Worm (Caenorhabditis elegans): ENCODE results near the gene CD4.11.

The CD4.11 gene

DNA sequence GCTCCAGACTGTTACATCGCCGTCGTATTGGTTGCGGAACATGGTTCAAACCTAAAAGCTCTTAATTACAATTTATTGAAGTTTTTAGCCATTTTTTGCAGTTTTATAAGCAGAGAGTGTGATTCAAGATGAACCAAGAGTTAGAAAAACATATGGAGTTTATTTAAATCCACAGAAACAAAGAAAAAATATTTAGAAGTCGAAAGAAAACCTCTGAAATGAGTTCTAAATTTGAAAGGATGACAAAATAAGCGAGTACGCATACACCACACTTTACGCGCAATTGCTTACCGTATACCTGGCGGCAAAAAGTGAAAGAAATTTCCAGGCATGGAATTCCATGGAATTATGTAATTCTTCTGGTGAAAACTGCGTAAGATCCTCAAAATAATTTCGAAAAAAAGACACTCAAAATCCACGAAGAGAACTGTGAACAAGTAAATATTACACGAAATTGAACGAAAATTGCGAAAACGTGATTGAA lies 598 bp upstream of the CD4.11 start, which contains the start of gene pas-6 (continued):
- TF ChIP-seq xnd-1 (tag; optimal IDR thresholded peaks at IDR 0.05) (peak; percentile 84), ztf-18 (tag; optimal IDR thresholded peaks at IDR 0.05) (no peak), unc-62 (GFP tag; optimal IDR thresholded peaks at IDR 0.05) (no peak), F57A8.1 (GFP tag; optimal IDR thresholded peaks at IDR 0.05) (no peak), aptf-2 (GFP tag; conservative IDR thresholded peaks at IDR 0.05) (no peak), tlf-1 (GFP tag; optimal IDR thresholded peaks at IDR 0.05) (no peak), F55B11.4 (tag; optimal IDR thresholded peaks at IDR 0.05; ENCODE audit: borderline replicate concordance, insufficient read depth) (no peak), hsf-1 (GFP tag; IDR thresholded peaks at IDR 0.05) (no peak)

DNA sequence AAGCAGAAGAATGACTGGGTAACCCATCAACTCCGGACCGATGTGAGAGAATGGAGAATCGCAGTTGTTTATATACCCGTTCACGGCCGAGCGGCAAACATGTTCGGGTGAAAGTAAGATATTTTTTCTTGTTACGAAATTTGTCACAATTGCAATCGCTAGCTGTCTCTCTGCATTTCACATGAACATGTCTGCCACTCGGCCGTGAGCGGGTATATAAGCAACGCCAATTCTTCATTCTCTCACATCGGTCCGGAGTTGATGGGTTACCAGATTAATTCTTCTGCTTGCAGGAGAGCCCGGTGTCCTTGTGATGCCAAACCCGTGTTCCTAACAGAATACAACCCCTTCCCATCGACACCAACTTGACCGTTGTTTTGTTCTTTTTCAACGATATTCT lies 2.1 kb downstream of the CD4.11 start:
- TF ChIP-seq ZK185.1 (tag; optimal IDR thresholded peaks at IDR 0.05; ENCODE audit: poor library complexity, severe bottlenecking) = peak; percentile 14
- TF ChIP-seq Y53G8AR.9 (GFP tag; conservative IDR thresholded peaks at IDR 0.05) = no peak
- no peak for TF ChIP-seq snpc-1.3 (tag; optimal IDR thresholded peaks at IDR 0.05; ENCODE audit: insufficient read depth)
- no peak for TF ChIP-seq die-1 (tag; optimal IDR thresholded peaks at IDR 0.05)
- TF ChIP-seq K12H6.12 (tag; optimal IDR thresholded peaks at IDR 0.05) = no peak
- TF ChIP-seq ztf-3 (GFP tag; optimal IDR thresholded peaks at IDR 0.05) = no peak
- no peak for TF ChIP-seq hsf-1 (GFP tag; IDR thresholded peaks at IDR 0.05)
- TF ChIP-seq bed-2 (GFP tag; IDR thresholded peaks at IDR 0.05) = no peak
- no peak for TF ChIP-seq dpff-1 (tag; optimal IDR thresholded peaks at IDR 0.05)
- TF ChIP-seq mel-28 (tag; optimal IDR thresholded peaks at IDR 0.05; ENCODE audit: borderline replicate concordance) = no peak
- no peak for TF ChIP-seq hmg-20 (GFP tag; IDR thresholded peaks at IDR 0.05)
- TF ChIP-seq ceh-79 (tag; optimal IDR thresholded peaks at IDR 0.05) = no peak
- TF ChIP-seq egl-44 (GFP tag; IDR thresholded peaks at IDR 0.05) = no peak
- TF ChIP-seq Y53F4B.3 (GFP tag; IDR thresholded peaks at IDR 0.05) = no peak
- no peak for TF ChIP-seq nhr-179 (tag; optimal IDR thresholded peaks at IDR 0.05)
- TF ChIP-seq akir-1 (GFP tag; optimal IDR thresholded peaks at IDR 0.05) = no peak
- TF ChIP-seq F57C9.4 (tag; optimal IDR thresholded peaks at IDR 0.05) = no peak
- peak; percentile 75 for TF ChIP-seq ztf-26 (tag; optimal IDR thresholded peaks at IDR 0.05)
- TF ChIP-seq cebp-2 (GFP tag; IDR thresholded peaks at IDR 0.05) = no peak
- no peak for TF ChIP-seq lin-26 (GFP tag; IDR thresholded peaks at IDR 0.05)
- TF ChIP-seq tbp1 (GFP tag; optimal IDR thresholded peaks at IDR 0.05) = peak; percentile 53
- TF ChIP-seq ceh-91 (GFP tag; IDR thresholded peaks at IDR 0.05) = no peak
- TF ChIP-seq let-607 (tag; optimal IDR thresholded peaks at IDR 0.05) = no peak
- no peak for TF ChIP-seq T07F8.4 (tag; optimal IDR thresholded peaks at IDR 0.05)
- no peak for TF ChIP-seq K11D2.4 (GFP tag; IDR thresholded peaks at IDR 0.05)
- TF ChIP-seq rec-8 (tag; optimal IDR thresholded peaks at IDR 0.05) = no peak
- TF ChIP-seq B0035.1 (tag; optimal IDR thresholded peaks at IDR 0.05) = no peak
- TF ChIP-seq zim-3 (tag; optimal IDR thresholded peaks at IDR 0.05) = no peak
- no peak for TF ChIP-seq egrh-3 (GFP tag; IDR thresholded peaks at IDR 0.05)
- TF ChIP-seq nhr-27 (tag; optimal IDR thresholded peaks at IDR 0.05) = no peak
- no peak for TF ChIP-seq somi-1 (GFP tag; optimal IDR thresholded peaks at IDR 0.05)
- no peak for TF ChIP-seq sptf-2 (GFP tag; optimal IDR thresholded peaks at IDR 0.05)
- TF ChIP-seq T26A5.8 (tag; optimal IDR thresholded peaks at IDR 0.05) = no peak
- no peak for TF ChIP-seq repo-1 (tag; optimal IDR thresholded peaks at IDR 0.05)
- no peak for TF ChIP-seq nfya-1 (tag; optimal IDR thresholded peaks at IDR 0.05; ENCODE audit: borderline replicate concordance, insufficient read depth)
- TF ChIP-seq nfyb-1 (GFP tag; IDR thresholded peaks at IDR 0.05) = peak; percentile 71
- no peak for TF ChIP-seq ztf-28 (GFP tag; IDR thresholded peaks at IDR 0.05)
- TF ChIP-seq cebp-1 (GFP tag; IDR thresholded peaks at IDR 0.05) = peak; percentile 71; the same call in 1 of the 2 replicates
- peak; percentile 95 for TF ChIP-seq cebp-1 (tag; optimal IDR thresholded peaks at IDR 0.05)
- no peak for TF ChIP-seq F49E8.2 (tag; optimal IDR thresholded peaks at IDR 0.05; ENCODE audit: insufficient read depth)
